Worm (Caenorhabditis elegans): ENCODE results near the gene F58A6.1.

- TF ChIP-seq egl-27 (tag; optimal IDR thresholded peaks at IDR 0.05) = no peak
- no peak for TF ChIP-seq ama-1 (optimal IDR thresholded peaks at IDR 0.05)
Measured at ce11 chrII:5186870-5187269, 44.2 kb downstream of the F58A6.1 start.

Data from whole organism, L2 larva.